Worm (Caenorhabditis elegans): ENCODE measurements around the gene rabr-1.

DNA sequence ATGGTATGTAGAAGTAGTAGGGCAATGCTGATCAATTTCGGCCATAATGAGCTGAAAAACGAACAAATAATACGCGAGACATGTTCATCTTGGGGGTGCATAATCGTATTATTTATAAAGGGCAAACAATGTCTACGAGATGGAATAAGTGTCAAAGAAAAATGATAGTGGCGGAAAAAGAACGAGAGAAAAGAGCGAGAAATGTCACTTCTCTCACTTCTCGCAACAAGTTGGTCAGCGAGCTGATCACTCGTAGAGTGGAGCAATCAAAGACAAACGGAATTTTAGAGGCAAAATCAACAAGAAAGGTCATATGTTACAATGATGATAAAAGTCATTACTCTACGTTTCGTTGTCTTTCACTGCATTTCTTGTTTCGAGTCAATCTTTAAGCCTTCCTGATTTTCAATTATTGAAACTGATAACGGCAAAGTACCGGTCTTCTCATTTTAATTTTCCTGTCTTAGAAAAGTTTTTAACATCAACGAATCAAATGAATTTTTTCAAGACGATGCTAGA lies 45.1 kb downstream of the rabr-1 start, which contains the start of gene F52H2.3:
- TF ChIP-seq skn-1 (tag; optimal IDR thresholded peaks at IDR 0.05) (no peak), unc-62 (GFP tag; optimal IDR thresholded peaks at IDR 0.05) (no peak), nhr-237 (tag; optimal IDR thresholded peaks at IDR 0.05) (no peak), snpc-4 (tag; optimal IDR thresholded peaks at IDR 0.05) (no peak), ztf-11 (tag; optimal IDR thresholded peaks at IDR 0.05) (no peak), elt-1 (tag; optimal IDR thresholded peaks at IDR 0.05) (no peak), gmeb-1 (tag; optimal IDR thresholded peaks at IDR 0.05) (peak; percentile 21), lin-11 (tag; optimal IDR thresholded peaks at IDR 0.05) (no peak), R02D3.7 (tag; optimal IDR thresholded peaks at IDR 0.05) (no peak), nhr-25 (tag; optimal IDR thresholded peaks at IDR 0.05) (no peak), F13H6.1 (tag; optimal IDR thresholded peaks at IDR 0.05) (peak; percentile 28)

Data from whole organism, L2 larva.